Worm (Caenorhabditis elegans): ENCODE data around the gene C53B7.2.

Gene C53B7.2

DNA sequence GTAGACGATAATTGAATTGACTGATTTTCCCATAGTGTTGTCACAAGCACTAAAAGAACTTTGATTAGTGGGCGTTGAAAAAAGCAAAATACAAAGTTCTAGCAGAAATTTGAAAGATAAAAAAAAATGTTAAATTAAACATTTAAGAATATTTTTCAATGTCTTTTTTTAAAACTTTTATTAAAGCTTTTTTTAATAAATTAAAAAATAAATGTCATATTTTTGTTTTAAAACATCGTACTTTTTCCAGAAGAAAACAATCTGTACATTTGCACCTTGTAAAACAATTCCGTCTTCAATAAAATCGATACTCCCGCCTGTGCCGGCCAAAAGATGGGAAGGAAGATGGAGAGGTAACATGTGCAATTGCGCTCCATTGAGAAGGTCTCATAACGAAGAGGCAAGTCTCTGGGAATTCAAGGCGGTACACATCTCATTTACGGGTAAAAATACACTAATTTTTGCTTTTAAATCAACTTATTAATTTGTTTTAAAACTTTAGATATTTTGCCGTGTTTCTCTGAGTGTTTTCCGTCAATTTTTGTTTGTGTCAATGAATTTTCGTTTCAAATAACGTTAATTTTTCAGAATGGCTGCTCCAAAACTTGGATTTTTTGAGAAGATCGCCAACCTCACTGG lies 5.2 kb upstream of the C53B7.2 start, which contains the start of the genes glr-6 and asg-2 (continued):
- TF ChIP-seq mef-2 (tag; optimal IDR thresholded peaks at IDR 0.05) (no peak), unc-86 (tag; optimal IDR thresholded peaks at IDR 0.05) (peak; percentile 44), Y116A8C.19 (tag; optimal IDR thresholded peaks at IDR 0.05; ENCODE audit: borderline replicate concordance) (no peak), rnt-1 (tag; optimal IDR thresholded peaks at IDR 0.05) (peak; percentile 86), mab-9 (GFP tag; IDR thresholded peaks at IDR 0.05) (no peak), lin-39 (tag; optimal IDR thresholded peaks at IDR 0.05) (peak; percentile 55), ets-5 (GFP tag; IDR thresholded peaks at IDR 0.05) (no peak), lsy-2 (tag; optimal IDR thresholded peaks at IDR 0.05) (peak; percentile 79 to 92), nhr-28 (tag; optimal IDR thresholded peaks at IDR 0.05) (no peak), C04F5.9 (tag; optimal IDR thresholded peaks at IDR 0.05) (no peak), unc-130 (tag; optimal IDR thresholded peaks at IDR 0.05) (peak; percentile 72), ztf-4 (tag; optimal IDR thresholded peaks at IDR 0.05) (peak; percentile 10), snu-23 (GFP tag; optimal IDR thresholded peaks at IDR 0.05) (peak; percentile 87), ceh-88 (GFP tag; IDR thresholded peaks at IDR 0.05) (0 out of 2 replicates have a peak, but pooled peaks have one; percentile 26), zip-4 (GFP tag; optimal IDR thresholded peaks at IDR 0.05) (no peak), mdl-1 (tag; optimal IDR thresholded peaks at IDR 0.05) (peak in 1 of 2 experiments; percentile 84), jun-1 (tag; optimal IDR thresholded peaks at IDR 0.05) (peak; percentile 58), nhr-90 (tag; optimal IDR thresholded peaks at IDR 0.05; ENCODE audit: poor library complexity) (peak; percentile 78), egl-27 (tag; optimal IDR thresholded peaks at IDR 0.05) (peak in 1 of 2 experiments; percentile 3), fkh-4 (tag; optimal IDR thresholded peaks at IDR 0.05; ENCODE audit: borderline replicate concordance) (no peak), elt-3 (tag; optimal IDR thresholded peaks at IDR 0.05) (peak in 3 of 6 experiments; percentile 26 to 70 (median 30)), mep-1 (tag; optimal IDR thresholded peaks at IDR 0.05) (peak; percentile 91), fos-1 (tag; optimal IDR thresholded peaks at IDR 0.05) (peak; percentile 81), alr-1 (tag; optimal IDR thresholded peaks at IDR 0.05; ENCODE audit: borderline replicate concordance) (no peak), nhr-19 (GFP tag; conservative IDR thresholded peaks at IDR 0.05) (peak; percentile 82), pqm-1 (tag; optimal IDR thresholded peaks at IDR 0.05) (no peak), hlh-4 (tag; optimal IDR thresholded peaks at IDR 0.05) (no peak), isw-1 (GFP tag; IDR thresholded peaks at IDR 0.05) (peak; percentile 46), vab-15 (tag; optimal IDR thresholded peaks at IDR 0.05) (no peak), efl-1 (optimal IDR thresholded peaks at IDR 0.05) (peak; percentile 74 to 81), efl-1 (GFP tag; optimal IDR thresholded peaks at IDR 0.05 in 1 of 2) (peak; percentile 65 to 96), nhr-84 (tag; optimal IDR thresholded peaks at IDR 0.05) (no peak), aha-1 (tag; optimal IDR thresholded peaks at IDR 0.05) (no peak), aly-2 (tag; optimal IDR thresholded peaks at IDR 0.05) (no peak), ceh-90 (tag; optimal IDR thresholded peaks at IDR 0.05) (no peak), snpc-4 (tag; optimal IDR thresholded peaks at IDR 0.05) (peak; percentile 28), lir-3 (tag; optimal IDR thresholded peaks at IDR 0.05; ENCODE audit: poor library complexity) (peak; percentile 40), fkh-10 (GFP tag; optimal IDR thresholded peaks at IDR 0.05) (peak; percentile 12), tlp-1 (tag; optimal IDR thresholded peaks at IDR 0.05) (no peak), lin-13 (GFP tag; optimal IDR thresholded peaks at IDR 0.05) (peak; percentile 78), hpl-2 (GFP tag; optimal IDR thresholded peaks at IDR 0.05) (peak; percentile 66), xbp-1 (tag; optimal IDR thresholded peaks at IDR 0.05) (peak; percentile 93), sox-4 (tag; optimal IDR thresholded peaks at IDR 0.05) (peak; percentile 21), nhr-85 (tag) (peak; percentile 88), hlh-17 (GFP tag; optimal IDR thresholded peaks at IDR 0.05; ENCODE audit: borderline replicate concordance) (no peak), dsc-1 (tag; optimal IDR thresholded peaks at IDR 0.05) (peak; percentile 64), efl-3 (GFP tag; optimal IDR thresholded peaks at IDR 0.05) (no peak), dpl-1 (GFP tag; optimal IDR thresholded peaks at IDR 0.05) (peak; percentile 67 to 79 (median 75)), sup-37 (GFP tag; optimal IDR thresholded peaks at IDR 0.05) (no peak), nhr-47 (tag; optimal IDR thresholded peaks at IDR 0.05) (peak; percentile 84), ceh-63 (GFP tag; optimal IDR thresholded peaks at IDR 0.05) (no peak), nhr-11 (tag; optimal IDR thresholded peaks at IDR 0.05) (peak; percentile 32)
